Worm (Caenorhabditis elegans): ENCODE measurements around the gene Y51H4A.1.
"Not testable (repeated sequence)": the region's sequence is repeated elsewhere in the genome, so short reads cannot be mapped to it uniquely, and the experiment has no call there.

- not testable (repeated sequence) for TF ChIP-seq dmd-4 (tag; optimal IDR thresholded peaks at IDR 0.05; ENCODE audit: borderline replicate concordance); ceh-9 (tag; optimal IDR thresholded peaks at IDR 0.05); unc-3 (GFP tag; conservative IDR thresholded peaks at IDR 0.05); unc-3 (tag; optimal IDR thresholded peaks at IDR 0.05); che-1 (tag; optimal IDR thresholded peaks at IDR 0.05); ceh-30 (tag; optimal IDR thresholded peaks at IDR 0.05); dve-1 (tag; optimal IDR thresholded peaks at IDR 0.05); K09A11.1 (tag; optimal IDR thresholded peaks at IDR 0.05; ENCODE audit: insufficient read depth); pros-1 (tag; optimal IDR thresholded peaks at IDR 0.05); ceh-22 (tag; optimal IDR thresholded peaks at IDR 0.05); C38D4.7 (GFP tag; optimal IDR thresholded peaks at IDR 0.05); nhr-11 (tag; optimal IDR thresholded peaks at IDR 0.05); lim-6 (tag; optimal IDR thresholded peaks at IDR 0.05); unc-55 (GFP tag; optimal IDR thresholded peaks at IDR 0.05); nfya-1 (tag; optimal IDR thresholded peaks at IDR 0.05)
Observed at ce11 chrIV:16480888-16481287, 3.8 kb upstream of the Y51H4A.1 start, which contains the start of gene Y51H4A.938.
